Fruit fly (Drosophila melanogaster) whole organism, embryonic: ENCODE data around the gene Hnf4.

Experiments
- CG14710 ChIP-seq: fragments of 200-800 bp; sonication (Bioruptor generic); optimal IDR thresholded peaks from 3 replicates; lab custom pipeline; 2019; ENCODE audit warnings: missing biosample characterization, mild to moderate bottlenecking, missing genetic modification characterization, moderate library complexity
- CG7839 ChIP-seq: fragments of 200-800 bp; sonication (Bioruptor generic); optimal IDR thresholded peaks from 3 replicates; lab custom pipeline; 2018; ENCODE audit warnings: missing biosample characterization, mild to moderate bottlenecking, missing genetic modification characterization, moderate library complexity
- grau ChIP-seq: fragments of 200-800 bp; optimal IDR thresholded peaks from 3 replicates; lab custom pipeline; 2019; ENCODE audit warnings: missing biosample characterization, mild to moderate bottlenecking, missing genetic modification characterization, moderate library complexity
- lbe ChIP-seq: fragments of 200-800 bp; sonication (Bioruptor generic); optimal IDR thresholded peaks from 2 replicates; lab custom pipeline; 2016; ENCODE audit warnings: missing biosample characterization, mild to moderate bottlenecking, missing genetic modification characterization
- sens ChIP-seq: fragments of 200-800 bp; sonication (Bioruptor generic); peaks from one replicate; lab custom pipeline; 2016; ENCODE audit warnings: missing biosample characterization, missing genetic modification characterization
- wdn ChIP-seq: fragments of 200-800 bp; sonication (Bioruptor generic); IDR thresholded peaks from 2 replicates; pipeline ENCODE4 v1.3.6; 2022; ENCODE audit warnings: missing biosample characterization, missing genetic modification characterization

- TF ChIP-seq sens (GFP tag; lab: Kevin White, UChicago) (no peak), CG14710 (no peak), CG7839 (no peak), grau (tag; lab: Kevin White, UChicago) (no peak), lbe (GFP tag; lab: Kevin White, UChicago) (no peak), wdn (GFP tag; lab: Robert Waterston, UW) (no peak)
Measured at dm6 chr2L:8734304-8734703, 24.9 kb upstream of the Hnf4 start.
